Worm (Caenorhabditis elegans) whole organism, young adult: Measurements from ENCODE around the gene R12B2.2.

Experiments used
- B0035.1 ChIP-seq: sonication (generic microtip); optimal IDR thresholded peaks from 2 replicates; lab custom pipeline; 2016; ENCODE audit warnings: missing genetic modification characterization, mild to moderate bottlenecking, missing compliant biosample characterization, missing genotype, missing genetic modification reagents
- B0336.3 ChIP-seq: fragments of 200-800 bp; sonication (Bioruptor generic); IDR thresholded peaks from 2 replicates; pipeline ENCODE4 v1.3.6; 2022; ENCODE audit warnings: missing genetic modification characterization, missing compliant biosample characterization
- D2030.7 ChIP-seq: fragments of 200-800 bp; sonication (Bioruptor generic); IDR thresholded peaks from 2 replicates; pipeline ENCODE4 v1.3.6; 2022; ENCODE audit warnings: missing genetic modification reagents, missing genetic modification characterization, missing compliant biosample characterization
- F39B2.1 ChIP-seq: fragments of 200-800 bp; sonication (Bioruptor generic); IDR thresholded peaks from 2 replicates; pipeline ENCODE4 v1.3.6; 2022; ENCODE audit warnings: missing genetic modification reagents, missing genetic modification characterization, missing compliant biosample characterization
- F55B11.4 ChIP-seq: sonication (generic microtip); optimal IDR thresholded peaks from 2 replicates; lab custom pipeline; 2016; ENCODE audit warnings: missing compliant biosample characterization, missing genetic modification characterization, borderline replicate concordance; ENCODE audit not compliant: insufficient read depth
- F57A8.1 ChIP-seq: fragments of 200-800 bp; sonication (Bioruptor generic); optimal IDR thresholded peaks from 2 replicates; lab custom pipeline; 2018; ENCODE audit warnings: mild to moderate bottlenecking, missing genetic modification characterization, moderate library complexity, missing compliant biosample characterization
- F57C9.4 ChIP-seq: sonication (generic microtip); optimal IDR thresholded peaks from 2 replicates; lab custom pipeline; 2017; ENCODE audit warnings: mild to moderate bottlenecking, missing genetic modification characterization, missing compliant biosample characterization
- K11D2.4 ChIP-seq: fragments of 200-800 bp; sonication (Bioruptor generic); IDR thresholded peaks from 2 replicates; pipeline ENCODE4 v1.3.6; 2022; ENCODE audit warnings: missing genetic modification reagents, missing genetic modification characterization, missing compliant biosample characterization
- Y53F4B.3 ChIP-seq: fragments of 200-800 bp; sonication (Bioruptor generic); IDR thresholded peaks from 2 replicates; pipeline ENCODE4 v1.3.6; 2022; ENCODE audit warnings: missing genetic modification reagents, missing genetic modification characterization, missing compliant biosample characterization
- Y79H2A.3 ChIP-seq: fragments of 200-800 bp; sonication (Bioruptor generic); conservative IDR thresholded peaks from 2 replicates; pipeline ENCODE4 v1.3.6; 2022; ENCODE audit warnings: missing genetic modification reagents, missing genetic modification characterization, missing compliant biosample characterization
- akir-1 ChIP-seq: fragments of 200-800 bp; sonication (Bioruptor generic); optimal IDR thresholded peaks from 2 replicates; lab custom pipeline; 2018; ENCODE audit warnings: mild to moderate bottlenecking, missing genetic modification characterization, moderate library complexity, missing compliant biosample characterization
- aptf-3 ChIP-seq: fragments of 200-800 bp; sonication (Bioruptor generic); IDR thresholded peaks from 2 replicates; pipeline ENCODE4 v1.3.6; 2022; ENCODE audit warnings: missing genetic modification characterization, missing compliant biosample characterization
- atf-7 ChIP-seq: sonication (generic microtip); optimal IDR thresholded peaks from 2 replicates; lab custom pipeline; 2017; ENCODE audit warnings: mild to moderate bottlenecking, missing genetic modification characterization, missing compliant biosample characterization
- attf-3 ChIP-seq: fragments of 200-800 bp; sonication (Bioruptor generic); conservative IDR thresholded peaks from 2 replicates; pipeline ENCODE4 v1.3.6; 2022; ENCODE audit warnings: missing genetic modification reagents, missing genetic modification characterization, missing compliant biosample characterization
- attf-5 ChIP-seq: fragments of 200-800 bp; sonication (Bioruptor generic); optimal IDR thresholded peaks from 2 replicates; lab custom pipeline; 2018; ENCODE audit warnings: mild to moderate bottlenecking, missing genetic modification characterization, missing compliant biosample characterization
- attf-6 ChIP-seq: fragments of 200-800 bp; sonication (Bioruptor generic); IDR thresholded peaks from 2 replicates; pipeline ENCODE4 v1.3.6; 2022; ENCODE audit warnings: missing genetic modification reagents, missing genetic modification characterization, missing compliant biosample characterization
- bed-1 ChIP-seq: fragments of 200-800 bp; sonication (Bioruptor generic); IDR thresholded peaks from 2 replicates; pipeline ENCODE4 v1.3.6; 2022; ENCODE audit warnings: missing genetic modification reagents, missing genetic modification characterization, missing compliant biosample characterization
- bed-2 ChIP-seq: fragments of 200-800 bp; sonication (Bioruptor generic); IDR thresholded peaks from 2 replicates; pipeline ENCODE4 v1.3.6; 2022; ENCODE audit warnings: missing genetic modification reagents, missing genetic modification characterization, missing compliant biosample characterization
- cebp-1 ChIP-seq, 2 experiments: fragments of 200-800 bp in 1 of 2; sonication (Bioruptor generic) in 1 of 2; sonication (generic microtip) in 1 of 2; IDR thresholded peaks in 1 of 2; optimal IDR thresholded peaks in 1 of 2; 2 replicates each; pipeline versions ENCODE4 v1.3.6 to Lab custom; 2017 to 2022; ENCODE audit warnings: missing compliant biosample characterization in 2 of 2, missing genetic modification characterization in 2 of 2, mild to moderate bottlenecking in 1 of 2, missing genetic modification reagents in 1 of 2, moderate library complexity in 1 of 2
- cebp-2 ChIP-seq: fragments of 200-800 bp; sonication (Bioruptor generic); IDR thresholded peaks from 2 replicates; pipeline ENCODE4 v1.3.6; 2022; ENCODE audit warnings: missing genetic modification characterization, missing compliant biosample characterization
- ceh-58 ChIP-seq: fragments of 200-800 bp; sonication (Bioruptor generic); IDR thresholded peaks from 2 replicates; pipeline ENCODE4 v1.3.6; 2022; ENCODE audit warnings: missing genetic modification characterization, missing compliant biosample characterization
- chd-7 ChIP-seq: sonication (generic microtip); optimal IDR thresholded peaks from 2 replicates; lab custom pipeline; 2016; ENCODE audit warnings: mild to moderate bottlenecking, missing genetic modification characterization, moderate library complexity, missing compliant biosample characterization
- dpl-1 ChIP-seq: fragments of 150-350 bp; optimal IDR thresholded peaks from 2 replicates; lab custom pipeline; 2014; ENCODE audit warnings: missing biosample characterization, missing genetic modification reagents, missing genetic modification characterization
- egl-18 ChIP-seq: fragments of 200-800 bp; sonication (Bioruptor generic); IDR thresholded peaks from 2 replicates; pipeline ENCODE4 v1.3.6; 2022; ENCODE audit warnings: missing genetic modification reagents, missing genetic modification characterization, missing compliant biosample characterization
- egl-44 ChIP-seq: fragments of 200-800 bp; sonication (Bioruptor generic); IDR thresholded peaks from 2 replicates; pipeline ENCODE4 v1.3.6; 2022; ENCODE audit warnings: missing genetic modification reagents, missing genetic modification characterization, missing compliant biosample characterization
- hrde-1 ChIP-seq: sonication (generic microtip); optimal IDR thresholded peaks from 2 replicates; lab custom pipeline; 2016; ENCODE audit warnings: missing genetic modification characterization, mild to moderate bottlenecking, missing compliant biosample characterization, moderate library complexity, missing genotype, missing genetic modification reagents, borderline replicate concordance
- hsf-1 ChIP-seq: fragments of 200-800 bp; sonication (Bioruptor generic); IDR thresholded peaks from 2 replicates; pipeline ENCODE4 v1.3.6; 2022; ENCODE audit warnings: missing genetic modification reagents, missing genetic modification characterization, missing compliant biosample characterization
- lin-54 ChIP-seq: fragments of 200-800 bp; sonication (Bioruptor generic); optimal IDR thresholded peaks from 2 replicates; lab custom pipeline; 2018; ENCODE audit warnings: mild to moderate bottlenecking, missing genetic modification characterization, missing compliant biosample characterization
- lir-1 ChIP-seq: fragments of 200-800 bp; sonication (Bioruptor generic); conservative IDR thresholded peaks from 2 replicates; pipeline ENCODE4 v1.3.6; 2022; ENCODE audit warnings: missing genetic modification reagents, missing genetic modification characterization, missing compliant biosample characterization
- lsl-1 ChIP-seq: fragments of 200-800 bp; sonication (Bioruptor generic); optimal IDR thresholded peaks from 2 replicates; lab custom pipeline; 2018; ENCODE audit warnings: mild to moderate bottlenecking, missing genetic modification characterization, moderate library complexity, missing compliant biosample characterization
- madf-10 ChIP-seq: sonication (generic microtip); optimal IDR thresholded peaks from 2 replicates; lab custom pipeline; 2016; ENCODE audit warnings: mild to moderate bottlenecking, missing genetic modification characterization, missing compliant biosample characterization
- madf-3 ChIP-seq: fragments of 200-800 bp; sonication (Bioruptor generic); IDR thresholded peaks from 2 replicates; pipeline ENCODE4 v1.3.6; 2022; ENCODE audit warnings: missing genetic modification reagents, missing genetic modification characterization, missing compliant biosample characterization
- mcd-1 ChIP-seq: fragments of 200-800 bp; sonication (Bioruptor generic); IDR thresholded peaks from 2 replicates; pipeline ENCODE4 v1.3.6; 2022; ENCODE audit warnings: missing genetic modification reagents, missing genetic modification characterization, missing compliant biosample characterization
- nfya-1 ChIP-seq: sonication (generic microtip); optimal IDR thresholded peaks from 2 replicates; lab custom pipeline; 2017; ENCODE audit warnings: antibody characterized with exemption, missing compliant biosample characterization, missing genetic modification characterization, borderline replicate concordance; ENCODE audit not compliant: insufficient read depth
- nfya-2 ChIP-seq: fragments of 200-800 bp; sonication (Bioruptor generic); IDR thresholded peaks from 2 replicates; pipeline ENCODE4 v1.3.6; 2022; ENCODE audit warnings: missing genetic modification reagents, missing genetic modification characterization, missing compliant biosample characterization
- nfyb-1 ChIP-seq: fragments of 200-800 bp; sonication (Bioruptor generic); IDR thresholded peaks from 2 replicates; pipeline ENCODE4 v1.3.6; 2022; ENCODE audit warnings: missing genetic modification reagents, missing genetic modification characterization, missing compliant biosample characterization
- repo-1 ChIP-seq: sonication (generic microtip); optimal IDR thresholded peaks from 2 replicates; lab custom pipeline; 2017; ENCODE audit warnings: mild to moderate bottlenecking, missing genetic modification characterization, missing compliant biosample characterization
- rpc-1 ChIP-seq, 2 experiments: fragments of 150-350 bp in 1 of 2; sonication (generic microtip) in 1 of 2; optimal IDR thresholded peaks; 2 replicates each; lab custom pipeline; 2014 to 2018; ENCODE audit warnings: missing biosample characterization in 1 of 2, missing genetic modification characterization in 1 of 2, missing genetic modification reagents in 1 of 2, missing genotype in 1 of 2
- sdz-38 ChIP-seq: sonication (generic microtip); optimal IDR thresholded peaks from 2 replicates; lab custom pipeline; 2016; ENCODE audit warnings: missing genotype, missing genetic modification characterization, missing compliant biosample characterization
- sptf-2 ChIP-seq: fragments of 200-800 bp; sonication (Bioruptor generic); optimal IDR thresholded peaks from 2 replicates; lab custom pipeline; 2018; ENCODE audit warnings: mild to moderate bottlenecking, missing genetic modification characterization, missing compliant biosample characterization
- tbx-9 ChIP-seq: sonication (generic microtip); optimal IDR thresholded peaks from 2 replicates; lab custom pipeline; 2016; ENCODE audit warnings: borderline replicate concordance, missing genetic modification characterization, inconsistent platforms, missing compliant biosample characterization
- ztf-25 ChIP-seq: fragments of 200-800 bp; sonication (Bioruptor generic); IDR thresholded peaks from 2 replicates; pipeline ENCODE4 v1.3.6; 2022; ENCODE audit warnings: missing genetic modification reagents, missing genetic modification characterization, missing compliant biosample characterization
- ztf-3 ChIP-seq: fragments of 200-800 bp; sonication (Bioruptor generic); optimal IDR thresholded peaks from 2 replicates; lab custom pipeline; 2018; ENCODE audit warnings: mild to moderate bottlenecking, missing genetic modification characterization, missing compliant biosample characterization

Gene R12B2.2

ce11 chrIII:5758519-5759099 lies 48.2 kb upstream of the R12B2.2 start (continued):
- TF ChIP-seq nfyb-1 (GFP tag; lab: Robert Waterston, UW) (peak; percentile 57; the same call in 1 of the 2 replicates), D2030.7 (no peak), ztf-25 (GFP tag; lab: Robert Waterston, UW) (no peak), hrde-1 (tag; lab: Kevin White, UChicago) (no peak)
- TF ChIP-seq, all 124 proteins: peak for 13

- no peak for TF ChIP-seq akir-1 (GFP tag; lab: Kevin White, UChicago)
- no peak for TF ChIP-seq B0336.3 (GFP tag; lab: Robert Waterston, UW)
- no peak for TF ChIP-seq lsl-1
- no peak for TF ChIP-seq Y53F4B.3 (GFP tag; lab: Robert Waterston, UW)
- TF ChIP-seq bed-1 = no peak
- no peak for TF ChIP-seq F57A8.1 (GFP tag; lab: Kevin White, UChicago)
- no peak for TF ChIP-seq atf-7 (tag; lab: Kevin White, UChicago)
- no peak for TF ChIP-seq hsf-1
- no peak for TF ChIP-seq F55B11.4 (tag; lab: Kevin White, UChicago)
- TF ChIP-seq chd-7 = no peak
- TF ChIP-seq cebp-2 (GFP tag; lab: Robert Waterston, UW) = no peak
Observed at ce11 chrIII:5760721-5761120, 46.1 kb upstream of the R12B2.2 start.

DNA sequence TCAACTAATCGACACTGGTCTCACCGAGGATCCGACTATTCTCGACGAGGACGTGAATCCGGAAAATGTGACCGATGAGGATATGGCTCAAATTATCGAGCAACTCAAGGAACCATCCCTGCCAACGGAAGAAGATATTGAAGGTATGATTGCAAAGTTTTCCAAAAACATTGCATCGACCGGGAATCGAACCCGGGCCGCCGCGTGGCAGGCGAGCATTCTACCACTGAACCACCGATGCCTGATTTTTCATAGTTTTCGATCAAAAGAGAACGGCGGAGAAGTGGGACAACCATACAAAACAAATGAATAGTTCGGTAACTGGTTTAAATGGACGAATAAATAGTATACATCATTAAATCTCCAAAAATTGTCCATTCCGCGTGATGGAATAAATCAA lies 44.9 kb upstream of the R12B2.2 start:
- peak; percentile 77 for TF ChIP-seq rpc-1 (optimal IDR thresholded peaks at IDR 0.05; lab: Kevin White, UChicago)
- TF ChIP-seq rpc-1 (tag; optimal IDR thresholded peaks at IDR 0.05; lab: Kevin White, UChicago) = peak; percentile 87
- no peak for TF ChIP-seq attf-6
- no peak for TF ChIP-seq F57C9.4 (tag; lab: Kevin White, UChicago)
- TF ChIP-seq ztf-3 (GFP tag; lab: Kevin White, UChicago) = no peak
- TF ChIP-seq tbx-9 (tag; lab: Kevin White, UChicago) = no peak
- TF ChIP-seq Y79H2A.3 (GFP tag; lab: Robert Waterston, UW) = no peak
- no peak for TF ChIP-seq F55B11.4 (tag; lab: Kevin White, UChicago)
- peak; percentile 71; the same call in 1 of the 2 replicates for TF ChIP-seq D2030.7
- no peak for TF ChIP-seq bed-2
- TF ChIP-seq Y53F4B.3 (GFP tag; lab: Robert Waterston, UW) = no peak
- no peak for TF ChIP-seq madf-3 (GFP tag; lab: Robert Waterston, UW)
- TF ChIP-seq cebp-1 (GFP tag; IDR thresholded peaks at IDR 0.05; lab: Robert Waterston, UW) = no peak
- peak; percentile 31 for TF ChIP-seq cebp-1 (tag; optimal IDR thresholded peaks at IDR 0.05; lab: Kevin White, UChicago)
- no peak for TF ChIP-seq B0035.1
- 0 out of 2 replicates have a peak, but pooled peaks have one; percentile 24 for TF ChIP-seq attf-3 (GFP tag; lab: Robert Waterston, UW)
- no peak for TF ChIP-seq nfya-2 (GFP tag; lab: Robert Waterston, UW)
- 0 out of 2 replicates have a peak, but pooled peaks have one; percentile 22 for TF ChIP-seq mcd-1 (GFP tag; lab: Robert Waterston, UW)
- TF ChIP-seq sptf-2 (GFP tag; lab: Kevin White, UChicago) = no peak
- no peak for TF ChIP-seq nfya-1 (tag; lab: Kevin White, UChicago)
- no peak for TF ChIP-seq dpl-1 (GFP tag; lab: Kevin White, UChicago)
- TF ChIP-seq repo-1 (tag; lab: Kevin White, UChicago) = no peak
- peak; percentile 50 for TF ChIP-seq lin-54
- TF ChIP-seq sdz-38 (tag; lab: Kevin White, UChicago) = no peak
- TF ChIP-seq lir-1 = no peak
- no peak for TF ChIP-seq egl-18 (GFP tag; lab: Robert Waterston, UW)
- peak; percentile 48 for TF ChIP-seq madf-10 (tag; lab: Kevin White, UChicago)
- peak; percentile 71 for TF ChIP-seq chd-7
- peak; percentile 9 for TF ChIP-seq attf-5 (GFP tag; lab: Kevin White, UChicago)
- TF ChIP-seq aptf-3 (GFP tag; lab: Robert Waterston, UW) = 0 out of 2 replicates have a peak, but pooled peaks have one; percentile 14
- TF ChIP-seq egl-44 (GFP tag; lab: Robert Waterston, UW) = no peak; the same call in 1 of the 2 replicates
- no peak for TF ChIP-seq ceh-58 (GFP tag; lab: Robert Waterston, UW)
- no peak for TF ChIP-seq F39B2.1 (GFP tag; lab: Robert Waterston, UW)
- TF ChIP-seq K11D2.4 (GFP tag; lab: Robert Waterston, UW) = no peak
